Fruit fly (Drosophila melanogaster) Kc167 (cell line): ENCODE measurements around the gene CG17107.

Source experiments
- Myc ChIP-seq: fragments of >200 bp; optimal IDR thresholded peaks from 2 replicates; lab custom pipeline; 2017; ENCODE audit warnings: missing external identifiers
- Sin3A ChIP-seq: fragments of >200 bp; optimal IDR thresholded peaks from 2 replicates; lab custom pipeline; 2018; ENCODE audit warnings: missing external identifiers
- h ChIP-seq: fragments of >200 bp; optimal IDR thresholded peaks from 3 replicates; lab custom pipeline; 2018; ENCODE audit warnings: missing external identifiers
- insv ChIP-seq: fragments of >200 bp; optimal IDR thresholded peaks from 3 replicates; lab custom pipeline; 2018; ENCODE audit warnings: missing external identifiers
- psq ChIP-seq: fragments of >200 bp; optimal IDR thresholded peaks from 2 replicates; lab custom pipeline; 2017; ENCODE audit warnings: missing external identifiers
- ttk ChIP-seq: sonication (Bioruptor generic); optimal IDR thresholded peaks from 2 replicates; lab custom pipeline; 2017; ENCODE audit warnings: missing external identifiers

Gene CG17107

dm6 chr2L:10709353-10709752 lies 27.7 kb downstream of the CG17107 start, which contains the start of gene Lip2:
Gene Lip2 (minus strand): TSS chr2L:10709453.
- TF ChIP-seq Sin3A (no peak), psq (lab: Kevin White, UChicago) (no peak), ttk (lab: Kevin White, UChicago) (no peak), Myc (lab: Kevin White, UChicago) (no peak), insv (lab: Kevin White, UChicago) (no peak), h (lab: Kevin White, UChicago) (no peak)

DNA sequence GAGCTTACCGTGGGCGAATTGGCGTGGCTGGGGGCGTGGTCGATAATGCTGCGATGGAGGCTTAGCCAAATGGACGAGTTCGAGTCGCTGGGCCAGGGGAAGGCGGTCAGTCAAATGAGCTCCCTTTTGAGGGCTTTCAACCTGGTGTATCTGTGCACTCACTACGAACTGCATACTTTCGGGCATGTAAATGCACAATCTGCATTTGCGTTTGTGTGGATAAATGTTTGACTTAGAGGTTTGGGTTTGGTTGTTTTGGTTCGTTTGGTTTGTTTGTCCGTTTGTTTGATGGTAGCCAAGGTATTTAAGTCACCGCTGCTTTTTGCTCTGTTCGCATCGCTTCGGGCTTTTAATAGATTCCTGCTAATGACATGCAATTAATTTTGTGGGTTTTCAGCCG lies 29.5 kb downstream of the CG17107 start:
- no peak for TF ChIP-seq h (lab: Kevin White, UChicago)
- no peak for TF ChIP-seq ttk (lab: Kevin White, UChicago)
- no peak for TF ChIP-seq insv (lab: Kevin White, UChicago)
- TF ChIP-seq Myc (lab: Kevin White, UChicago) = no peak
- no peak for TF ChIP-seq Sin3A
- TF ChIP-seq psq (lab: Kevin White, UChicago) = no peak

dm6 chr2L:10721535-10721934 lies 39.8 kb downstream of the CG17107 start:
- TF ChIP-seq ttk (lab: Kevin White, UChicago) (no peak), Sin3A (no peak), Myc (lab: Kevin White, UChicago) (no peak)

DNA sequence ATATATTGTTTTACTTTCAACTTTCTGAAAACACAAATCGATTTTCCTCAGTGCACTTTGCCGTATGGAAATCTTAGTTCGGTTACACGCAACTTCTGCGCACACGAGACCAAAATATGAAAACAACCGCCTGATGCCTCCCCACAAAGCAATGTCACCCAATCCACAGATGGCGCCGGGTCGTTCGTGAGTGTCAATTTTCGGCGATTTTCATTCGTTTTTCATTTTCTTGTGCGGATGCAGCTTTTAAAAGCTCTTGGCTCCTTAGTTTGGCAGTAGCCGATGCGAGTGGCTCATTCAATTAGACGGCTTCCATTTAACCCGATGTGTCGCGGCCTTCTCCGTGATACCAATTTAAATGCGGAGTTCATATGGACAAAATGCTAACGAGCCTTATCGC lies 42.2 kb downstream of the CG17107 start, which contains the start of gene CG6431:
CG6431 (plus strand) TSS at position 301 of the 400 bp plus-strand sequence.
- TF ChIP-seq insv (lab: Kevin White, UChicago) (no peak), psq (lab: Kevin White, UChicago) (no peak)

DNA sequence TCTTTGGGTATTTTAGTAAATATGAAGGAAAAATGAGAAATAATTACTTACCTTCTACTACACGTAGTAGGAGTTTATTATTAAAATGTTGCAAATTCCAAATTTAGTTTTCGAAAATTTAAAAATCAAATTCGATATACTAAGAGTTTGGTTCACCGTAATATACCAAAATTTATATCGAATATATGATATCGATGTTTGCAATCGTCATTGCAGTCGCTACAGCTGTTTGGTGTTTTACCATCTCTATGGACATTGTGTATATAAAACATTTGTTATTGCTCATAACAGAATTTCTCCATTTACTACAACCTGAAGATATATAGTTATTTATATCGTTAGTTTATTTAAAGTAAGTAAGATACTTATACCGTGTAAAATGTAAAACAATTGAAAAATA lies 47.0 kb downstream of the CG17107 start, which contains the start of gene CG6443:
CG6443 (plus strand) TSS at position 228 of the 400 bp plus-strand sequence.
- no peak for TF ChIP-seq ttk (lab: Kevin White, UChicago)
- TF ChIP-seq h (lab: Kevin White, UChicago) = no peak
- no peak for TF ChIP-seq insv (lab: Kevin White, UChicago)
- TF ChIP-seq psq (lab: Kevin White, UChicago) = no peak
- no peak for TF ChIP-seq Myc (lab: Kevin White, UChicago)
- no peak for TF ChIP-seq Sin3A

- TF ChIP-seq Myc (lab: Kevin White, UChicago) (no peak), h (lab: Kevin White, UChicago) (no peak), insv (lab: Kevin White, UChicago) (no peak), psq (lab: Kevin White, UChicago) (no peak), ttk (lab: Kevin White, UChicago) (no peak), Sin3A (no peak)
Measured at dm6 chr2L:10729955-10730354, 48.3 kb downstream of the CG17107 start, which contains the start of gene CG17118. Gene CG17118 (plus strand): TSS chr2L:10730255.
